5 worm cellular contexts compared by ENCODE assay signal in genomic region chrIV:10236106-10236505, ce11.
TF ChIP-seq lines count a peak whose summit lies in the region.

No protein-coding gene starts in this region.

TF ChIP-seq in whole organism, L1 larva, 84 proteins besides CTCF, POLR2A, EP300 and RAD21:
- peak; percentile 68 for TF ChIP-seq elt-2 (tag; optimal IDR thresholded peaks at IDR 0.05; lab: Kevin White, UChicago)
- peak; percentile 32 for TF ChIP-seq jun-1 (tag; optimal IDR thresholded peaks at IDR 0.05; lab: Kevin White, UChicago)
- no peak for TF ChIP-seq blmp-1 (tag; optimal IDR thresholded peaks at IDR 0.05; lab: Kevin White, UChicago)
TF ChIP-seq in whole organism, L1 larva: peak in this region for 2.

TF ChIP-seq in whole organism, L2 larva, 48 proteins besides CTCF, POLR2A, EP300 and RAD21:
- TF ChIP-seq sma-9 (GFP tag; optimal IDR thresholded peaks at IDR 0.05; lab: Kevin White, UChicago) (no peak), sma-9 (tag; optimal IDR thresholded peaks at IDR 0.05; lab: Kevin White, UChicago) (no peak), nhr-21 (tag; optimal IDR thresholded peaks at IDR 0.05; lab: Kevin White, UChicago) (no peak), fos-1 (tag; optimal IDR thresholded peaks at IDR 0.05; lab: Kevin White, UChicago) (peak; percentile 71), elt-3 (tag; optimal IDR thresholded peaks at IDR 0.05; lab: Kevin White, UChicago) (no peak), egl-27 (tag; optimal IDR thresholded peaks at IDR 0.05; lab: Kevin White, UChicago) (no peak)

TF ChIP-seq in whole organism, L3 larva, 47 proteins besides CTCF, POLR2A, EP300 and RAD21:
- TF ChIP-seq egl-27 (tag; optimal IDR thresholded peaks at IDR 0.05; lab: Kevin White, UChicago): no peak
- TF ChIP-seq jun-1 (tag; optimal IDR thresholded peaks at IDR 0.05; lab: Kevin White, UChicago): peak; percentile 56
- peak; percentile 83 for TF ChIP-seq pqm-1 (tag; optimal IDR thresholded peaks at IDR 0.05; lab: Kevin White, UChicago)
- no peak for TF ChIP-seq egl-5 (tag; optimal IDR thresholded peaks at IDR 0.05; lab: Kevin White, UChicago)
- TF ChIP-seq nhr-12 (tag; optimal IDR thresholded peaks at IDR 0.05; lab: Kevin White, UChicago): no peak
- no peak for TF ChIP-seq elt-1 (tag; optimal IDR thresholded peaks at IDR 0.05; lab: Kevin White, UChicago)
- no peak for TF ChIP-seq lsy-12 (tag; optimal IDR thresholded peaks at IDR 0.05; lab: Kevin White, UChicago)
- peak; percentile 71 for TF ChIP-seq elt-2 (tag; optimal IDR thresholded peaks at IDR 0.05; lab: Kevin White, UChicago)
- TF ChIP-seq mdl-1 (tag; optimal IDR thresholded peaks at IDR 0.05; lab: Kevin White, UChicago): no peak
- TF ChIP-seq mml-1 (tag; optimal IDR thresholded peaks at IDR 0.05; lab: Kevin White, UChicago): no peak

TF ChIP-seq in whole organism, L4 larva, 104 proteins besides CTCF, POLR2A, EP300 and RAD21:
- TF ChIP-seq fkh-10 (GFP tag; optimal IDR thresholded peaks at IDR 0.05; lab: Kevin White, UChicago) (no peak), nhr-48 (tag; optimal IDR thresholded peaks at IDR 0.05; lab: Kevin White, UChicago) (no peak), madf-5 (GFP tag; IDR thresholded peaks at IDR 0.05; lab: Robert Waterston, UW) (no peak), mxl-3 (GFP tag; optimal IDR thresholded peaks at IDR 0.05; lab: Kevin White, UChicago) (no peak), D1046.2 (GFP tag; IDR thresholded peaks at IDR 0.05; lab: Robert Waterston, UW) (no peak), dmd-6 (GFP tag; IDR thresholded peaks at IDR 0.05; lab: Robert Waterston, UW) (peak; percentile 71), lin-13 (GFP tag; optimal IDR thresholded peaks at IDR 0.05; lab: Kevin White, UChicago) (no peak), unc-39 (tag; optimal IDR thresholded peaks at IDR 0.05; lab: Kevin White, UChicago) (no peak), Y48G9A.11 (GFP tag; IDR thresholded peaks at IDR 0.05; lab: Robert Waterston, UW) (no peak), madf-9 (GFP tag; conservative IDR thresholded peaks at IDR 0.05; lab: Robert Waterston, UW) (no peak), nhr-25 (tag; optimal IDR thresholded peaks at IDR 0.05; lab: Kevin White, UChicago; ENCODE audit: borderline replicate concordance, insufficient read depth) (no peak), egl-43 (GFP tag; IDR thresholded peaks at IDR 0.05; lab: Robert Waterston, UW) (no peak), hlh-11 (tag; optimal IDR thresholded peaks at IDR 0.05; lab: Kevin White, UChicago) (peak; percentile 52), lin-15B (tag; optimal IDR thresholded peaks at IDR 0.05; lab: Kevin White, UChicago) (no peak), ZK337.2 (GFP tag; IDR thresholded peaks at IDR 0.05; lab: Robert Waterston, UW) (no peak), zfp-2 (tag; optimal IDR thresholded peaks at IDR 0.05; lab: Kevin White, UChicago) (no peak), nhr-28 (tag; optimal IDR thresholded peaks at IDR 0.05; lab: Kevin White, UChicago) (peak; percentile 68), lin-1 (GFP tag; IDR thresholded peaks at IDR 0.05; lab: Robert Waterston, UW) (0 out of 2 replicates have a peak, but pooled peaks have one; percentile 30), ceh-20 (GFP tag; IDR thresholded peaks at IDR 0.05; lab: Robert Waterston, UW) (no peak), daf-16 (GFP tag; optimal IDR thresholded peaks at IDR 0.05; lab: Kevin White, UChicago) (no peak), daf-16 (tag; optimal IDR thresholded peaks at IDR 0.05; lab: Kevin White, UChicago) (peak; percentile 60), mdl-1 (tag; optimal IDR thresholded peaks at IDR 0.05; lab: Kevin White, UChicago) (no peak), dve-1 (tag; optimal IDR thresholded peaks at IDR 0.05; lab: Kevin White, UChicago; ENCODE audit: insufficient read depth) (peak; percentile 74), nhr-77 (tag; optimal IDR thresholded peaks at IDR 0.05; lab: Kevin White, UChicago) (peak; percentile 52), daf-8 (GFP tag; IDR thresholded peaks at IDR 0.05; lab: Robert Waterston, UW) (no peak), gei-8 (GFP tag; optimal IDR thresholded peaks at IDR 0.05; lab: Kevin White, UChicago) (no peak), lin-38 (GFP tag; IDR thresholded peaks at IDR 0.05; lab: Robert Waterston, UW) (no peak), nhr-41 (GFP tag; IDR thresholded peaks at IDR 0.05; lab: Robert Waterston, UW) (no peak), pqm-1 (tag; optimal IDR thresholded peaks at IDR 0.05; lab: Kevin White, UChicago) (peak; percentile 89), nhr-111 (GFP tag; optimal IDR thresholded peaks at IDR 0.05; lab: Kevin White, UChicago) (no peak), F49E8.2 (tag; optimal IDR thresholded peaks at IDR 0.05; lab: Kevin White, UChicago; ENCODE audit: borderline replicate concordance) (no peak), unc-62 (GFP tag; optimal IDR thresholded peaks at IDR 0.05 in 1 of 2; lab: Kevin White, UChicago) (no peak), unc-62 (tag; optimal IDR thresholded peaks at IDR 0.05; lab: Kevin White, UChicago) (no peak)

TF ChIP-seq in whole organism, young adult, 124 proteins besides CTCF, POLR2A, EP300 and RAD21:
- TF ChIP-seq nhr-179 (tag; optimal IDR thresholded peaks at IDR 0.05; lab: Kevin White, UChicago): no peak
- no peak for TF ChIP-seq nhr-27 (tag; optimal IDR thresholded peaks at IDR 0.05; lab: Kevin White, UChicago)
- TF ChIP-seq ceh-91 (GFP tag; IDR thresholded peaks at IDR 0.05; lab: Robert Waterston, UW): no peak
- TF ChIP-seq let-607 (tag; optimal IDR thresholded peaks at IDR 0.05; lab: Kevin White, UChicago): peak in 1 of 2 experiments; percentile 12
- TF ChIP-seq nhr-80 (tag; optimal IDR thresholded peaks at IDR 0.05; lab: Kevin White, UChicago): peak; percentile 68
- TF ChIP-seq Y79H2A.3 (GFP tag; conservative IDR thresholded peaks at IDR 0.05; lab: Robert Waterston, UW): no peak
- TF ChIP-seq ets-4 (GFP tag; optimal IDR thresholded peaks at IDR 0.05; lab: Kevin White, UChicago): peak; percentile 52
- no peak for TF ChIP-seq egl-18 (GFP tag; IDR thresholded peaks at IDR 0.05; lab: Robert Waterston, UW)
- TF ChIP-seq aptf-2 (GFP tag; conservative IDR thresholded peaks at IDR 0.05; lab: Robert Waterston, UW): no peak
- no peak for TF ChIP-seq ztf-22 (GFP tag; optimal IDR thresholded peaks at IDR 0.05; lab: Kevin White, UChicago)
